Worm (Caenorhabditis elegans): ENCODE data around the gene Y67A10A.11.

Y67A10A.11 gene

DNA sequence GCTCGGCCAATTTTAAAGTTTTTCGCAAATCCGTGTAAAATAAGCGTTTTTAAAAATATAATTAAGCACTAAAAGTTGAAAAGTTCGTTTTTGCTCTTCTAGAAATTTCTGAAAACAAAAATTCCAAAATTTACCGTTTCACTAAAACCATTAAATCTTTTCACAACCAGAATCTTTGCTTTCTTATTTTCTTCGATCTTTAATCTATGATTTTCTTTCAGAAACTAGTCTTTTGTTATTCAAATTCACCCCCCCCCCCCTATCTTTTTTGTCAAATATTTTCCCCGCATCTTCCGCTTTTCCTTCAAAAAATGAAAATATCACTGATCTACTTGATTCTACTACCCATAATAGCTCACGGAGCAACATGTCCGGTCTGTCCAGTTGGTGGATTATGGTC, at the start of gene Y67A10A.11:
TSS of gene Y67A10A.11 (plus strand) at position 301 of the 400 bp plus-strand sequence.
- TF ChIP-seq cog-1 (tag; optimal IDR thresholded peaks at IDR 0.05) (no peak), klf-2 (GFP tag; conservative IDR thresholded peaks at IDR 0.05) (no peak), T22C8.4 (GFP tag; IDR thresholded peaks at IDR 0.05) (no peak), flt-1 (GFP tag; IDR thresholded peaks at IDR 0.05) (no peak), ref-1 (GFP tag; conservative IDR thresholded peaks at IDR 0.05) (no peak), ztf-23 (GFP tag; IDR thresholded peaks at IDR 0.05) (no peak), med-1 (GFP tag; optimal IDR thresholded peaks at IDR 0.05; ENCODE audit: insufficient read depth) (no peak), ztf-29 (GFP tag; IDR thresholded peaks at IDR 0.05) (no peak), tab-1 (GFP tag; IDR thresholded peaks at IDR 0.05) (no peak)

DNA sequence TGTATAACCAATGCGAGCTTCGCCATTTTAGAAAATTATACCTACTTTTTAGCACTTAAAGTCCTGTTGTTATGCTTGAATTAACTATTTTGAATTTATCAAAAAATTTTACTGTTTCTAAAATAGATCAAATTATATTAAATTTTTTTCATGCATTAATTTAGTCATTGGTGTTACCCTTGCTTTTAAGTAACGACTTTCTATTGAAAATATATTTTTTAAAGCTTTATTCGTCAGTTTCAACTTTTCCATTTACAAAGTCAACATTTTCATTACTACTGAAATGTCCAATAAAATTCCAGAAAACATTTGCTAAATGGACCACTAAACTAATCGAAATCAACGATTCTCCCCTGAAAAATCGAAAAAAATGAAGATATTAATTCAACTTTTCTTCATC, 48.2 kb upstream of the Y67A10A.11 start, which contains the start of gene Y64G10A.7:
TSS of gene Y64G10A.7 (plus strand) at position 301 of the 400 bp plus-strand sequence.
- TF ChIP-seq T22C8.4 (GFP tag; IDR thresholded peaks at IDR 0.05) (no peak), tab-1 (GFP tag; IDR thresholded peaks at IDR 0.05) (no peak), ztf-29 (GFP tag; IDR thresholded peaks at IDR 0.05) (no peak), klf-2 (GFP tag; conservative IDR thresholded peaks at IDR 0.05) (no peak)

DNA sequence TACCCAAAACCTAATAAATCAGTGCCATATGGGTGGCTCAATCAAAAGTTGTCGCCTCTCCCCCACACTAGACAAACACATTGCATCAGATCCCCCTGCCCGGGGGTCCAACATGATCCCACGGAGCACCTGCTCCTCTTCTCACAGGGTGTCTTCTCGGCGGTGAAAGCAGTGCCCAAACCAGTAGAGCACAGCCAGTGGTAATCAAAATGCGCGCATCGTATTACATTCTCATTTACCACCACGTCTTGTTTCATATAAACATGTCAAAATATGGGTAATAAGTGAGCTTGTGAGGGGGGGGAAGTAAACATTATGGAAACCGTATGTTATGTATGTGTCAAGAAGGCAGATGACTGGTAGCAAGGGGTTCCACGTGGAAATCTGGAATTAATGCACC, 44.5 kb upstream of the Y67A10A.11 start:
- TF ChIP-seq cog-1 (tag; optimal IDR thresholded peaks at IDR 0.05), result no peak

DNA sequence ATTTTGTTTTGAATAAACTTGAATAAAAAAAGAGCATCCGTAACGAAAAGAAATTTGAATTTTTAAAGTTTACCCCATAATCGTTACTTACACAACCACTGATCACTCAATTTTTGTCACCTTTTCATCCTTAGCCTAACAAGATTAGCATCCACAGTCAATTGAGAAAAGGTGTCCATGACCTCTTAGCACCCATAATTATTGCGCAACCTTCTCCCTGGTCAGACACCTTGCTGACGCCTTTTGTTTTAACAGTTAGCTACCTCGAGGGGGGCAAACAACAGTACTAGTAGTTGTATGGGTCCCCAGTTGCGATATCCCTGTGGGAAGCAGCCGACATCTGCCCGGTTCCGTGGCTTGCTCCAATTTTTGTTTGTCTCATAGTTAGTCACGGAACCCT, 42.7 kb upstream of the Y67A10A.11 start:
- TF ChIP-seq klf-2 (GFP tag; conservative IDR thresholded peaks at IDR 0.05) (no peak), cog-1 (tag; optimal IDR thresholded peaks at IDR 0.05) (no peak), ztf-29 (GFP tag; IDR thresholded peaks at IDR 0.05) (no peak), tab-1 (GFP tag; IDR thresholded peaks at IDR 0.05) (no peak), ztf-23 (GFP tag; IDR thresholded peaks at IDR 0.05) (no peak), ref-1 (GFP tag; conservative IDR thresholded peaks at IDR 0.05) (no peak), flt-1 (GFP tag; IDR thresholded peaks at IDR 0.05) (no peak), med-1 (GFP tag; optimal IDR thresholded peaks at IDR 0.05; ENCODE audit: insufficient read depth) (no peak), T22C8.4 (GFP tag; IDR thresholded peaks at IDR 0.05) (no peak)

DNA sequence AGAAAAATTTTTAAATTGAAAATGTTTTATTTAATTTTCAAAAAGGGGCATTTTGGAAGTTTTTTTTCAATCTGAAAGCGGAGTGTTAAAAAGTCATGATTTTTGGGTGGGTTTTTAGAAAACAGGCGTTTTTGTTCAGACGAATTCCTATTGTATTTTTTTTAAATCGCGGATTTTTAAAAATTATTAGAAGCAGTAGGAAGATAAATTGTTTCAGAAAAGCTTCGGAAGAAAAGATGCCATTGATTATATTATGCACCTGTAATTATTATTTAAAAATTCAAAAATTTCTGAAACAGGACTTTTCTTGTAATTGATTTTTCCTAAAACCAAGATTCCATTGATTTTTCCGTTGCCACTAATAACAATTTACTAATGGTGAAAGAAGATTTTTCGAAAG, 33.9 kb upstream of the Y67A10A.11 start:
- no peak for TF ChIP-seq tab-1 (GFP tag; IDR thresholded peaks at IDR 0.05)
- TF ChIP-seq klf-2 (GFP tag; conservative IDR thresholded peaks at IDR 0.05), result no peak
- no peak for TF ChIP-seq med-1 (GFP tag; optimal IDR thresholded peaks at IDR 0.05; ENCODE audit: insufficient read depth)
- no peak for TF ChIP-seq ztf-29 (GFP tag; IDR thresholded peaks at IDR 0.05)
- no peak for TF ChIP-seq flt-1 (GFP tag; IDR thresholded peaks at IDR 0.05)
- TF ChIP-seq T22C8.4 (GFP tag; IDR thresholded peaks at IDR 0.05), result no peak
- TF ChIP-seq ref-1 (GFP tag; conservative IDR thresholded peaks at IDR 0.05), result no peak
- no peak for TF ChIP-seq cog-1 (tag; optimal IDR thresholded peaks at IDR 0.05)
- no peak for TF ChIP-seq ztf-23 (GFP tag; IDR thresholded peaks at IDR 0.05)

DNA sequence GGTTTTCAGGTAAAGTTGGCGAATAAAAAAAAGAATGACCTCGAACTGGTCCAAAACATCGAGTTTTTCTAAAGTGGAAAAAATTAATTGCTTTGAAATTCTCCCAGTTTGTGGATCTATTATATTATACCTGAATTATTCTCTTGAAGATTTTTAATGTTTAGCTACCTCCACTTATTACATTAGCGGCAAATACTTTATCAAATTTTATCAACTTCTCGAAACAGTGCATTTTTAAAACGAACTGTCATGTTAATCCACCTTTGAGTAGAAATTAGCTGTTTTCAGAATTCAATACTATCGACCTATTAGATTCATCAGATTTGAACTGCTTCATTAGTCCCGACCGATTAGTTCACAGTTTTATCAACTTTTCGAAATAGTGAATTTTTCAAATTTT, 21.7 kb upstream of the Y67A10A.11 start:
- no peak for TF ChIP-seq cog-1 (tag; optimal IDR thresholded peaks at IDR 0.05)
- no peak for TF ChIP-seq klf-2 (GFP tag; conservative IDR thresholded peaks at IDR 0.05)
- TF ChIP-seq flt-1 (GFP tag; IDR thresholded peaks at IDR 0.05), result no peak
- TF ChIP-seq ref-1 (GFP tag; conservative IDR thresholded peaks at IDR 0.05), result no peak
- no peak for TF ChIP-seq ztf-29 (GFP tag; IDR thresholded peaks at IDR 0.05)
- no peak for TF ChIP-seq med-1 (GFP tag; optimal IDR thresholded peaks at IDR 0.05; ENCODE audit: insufficient read depth)
- TF ChIP-seq tab-1 (GFP tag; IDR thresholded peaks at IDR 0.05), result no peak
- TF ChIP-seq T22C8.4 (GFP tag; IDR thresholded peaks at IDR 0.05), result no peak
- TF ChIP-seq ztf-23 (GFP tag; IDR thresholded peaks at IDR 0.05), result no peak

DNA sequence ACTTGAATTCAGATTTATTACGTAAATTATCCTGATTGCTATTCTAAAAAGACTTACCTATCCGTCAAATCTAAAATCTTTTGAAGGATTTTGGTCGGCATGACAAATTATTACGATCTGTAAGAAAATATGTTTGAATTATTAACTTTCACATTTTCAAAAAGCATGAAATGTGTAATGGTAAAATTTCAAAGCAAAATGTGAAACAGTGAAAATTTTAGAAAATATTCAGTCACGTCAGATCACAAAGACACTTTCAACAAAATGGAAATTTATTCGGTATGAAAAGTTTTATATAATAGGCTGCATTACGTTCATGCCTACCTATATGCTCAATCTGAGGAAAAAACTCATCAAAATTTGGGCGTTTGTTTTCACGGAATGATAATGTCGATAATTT, 18.1 kb upstream of the Y67A10A.11 start, which contains the start of gene fbxa-126:
TSS of gene fbxa-126 (minus strand) at position 101 of the 400 bp plus-strand sequence.
- TF ChIP-seq cog-1 (tag; optimal IDR thresholded peaks at IDR 0.05) (no peak), flt-1 (GFP tag; IDR thresholded peaks at IDR 0.05) (no peak), ref-1 (GFP tag; conservative IDR thresholded peaks at IDR 0.05) (no peak), T22C8.4 (GFP tag; IDR thresholded peaks at IDR 0.05) (no peak), med-1 (GFP tag; optimal IDR thresholded peaks at IDR 0.05; ENCODE audit: insufficient read depth) (no peak), ztf-29 (GFP tag; IDR thresholded peaks at IDR 0.05) (no peak)

DNA sequence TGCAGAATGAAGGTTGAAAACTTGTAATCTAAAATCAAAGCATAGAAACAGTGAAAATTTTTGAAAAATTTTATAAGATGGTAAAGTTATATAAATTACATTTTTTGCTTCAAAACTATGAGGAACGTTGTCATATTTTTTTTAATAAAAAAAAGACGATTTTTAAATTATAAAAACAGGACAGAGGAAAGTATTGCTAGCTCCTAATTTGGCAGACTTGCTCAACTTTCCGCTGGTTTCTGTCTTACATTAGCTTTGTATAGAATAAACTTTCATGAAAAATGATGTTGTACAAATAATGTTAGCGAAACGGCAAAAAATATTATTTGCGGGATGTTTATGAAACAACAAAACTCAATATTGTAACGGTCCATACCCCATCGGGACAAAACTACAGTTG, 13.5 kb upstream of the Y67A10A.11 start, which contains the start of gene fbxa-83:
TSS of gene fbxa-83 (minus strand) at position 101 of the 400 bp plus-strand sequence.
- no peak for TF ChIP-seq flt-1 (GFP tag; IDR thresholded peaks at IDR 0.05)
- no peak for TF ChIP-seq ref-1 (GFP tag; conservative IDR thresholded peaks at IDR 0.05)
- TF ChIP-seq ztf-23 (GFP tag; IDR thresholded peaks at IDR 0.05), result no peak
- TF ChIP-seq cog-1 (tag; optimal IDR thresholded peaks at IDR 0.05), result no peak
- TF ChIP-seq med-1 (GFP tag; optimal IDR thresholded peaks at IDR 0.05; ENCODE audit: insufficient read depth), result no peak
- TF ChIP-seq T22C8.4 (GFP tag; IDR thresholded peaks at IDR 0.05), result no peak
- no peak for TF ChIP-seq tab-1 (GFP tag; IDR thresholded peaks at IDR 0.05)
- no peak for TF ChIP-seq ztf-29 (GFP tag; IDR thresholded peaks at IDR 0.05)
- TF ChIP-seq klf-2 (GFP tag; conservative IDR thresholded peaks at IDR 0.05), result no peak

DNA sequence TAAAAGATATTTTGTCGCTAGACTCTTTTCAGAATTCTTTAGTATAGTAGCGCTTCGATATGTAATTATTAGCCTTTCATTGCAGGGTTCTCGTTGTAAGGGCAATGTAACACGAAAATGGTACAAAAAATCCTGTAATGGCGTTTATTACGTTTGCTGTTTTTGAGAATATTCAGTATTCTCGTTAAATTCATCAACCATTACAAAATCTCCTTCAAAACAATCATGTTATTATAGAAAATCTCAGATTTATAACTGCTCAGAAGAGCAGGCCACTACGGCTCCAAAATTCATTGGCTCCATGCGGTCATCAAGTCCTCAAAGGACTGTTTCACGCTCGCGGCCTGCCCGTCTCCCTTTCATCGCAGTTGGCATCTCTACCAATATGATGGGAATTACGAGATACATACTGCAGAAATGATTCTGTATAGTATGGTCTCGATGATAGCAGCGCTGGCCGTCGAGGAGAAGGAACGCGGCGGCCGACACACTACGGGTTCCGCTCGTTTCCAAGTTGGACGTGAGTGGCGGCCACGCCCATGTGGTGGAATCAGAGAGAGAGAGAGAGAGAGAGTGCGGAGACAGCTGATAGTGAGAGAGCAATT, 13.0 kb upstream of the Y67A10A.11 start:
- TF ChIP-seq tab-1 (GFP tag; IDR thresholded peaks at IDR 0.05) (no peak), ztf-29 (GFP tag; IDR thresholded peaks at IDR 0.05) (no peak), flt-1 (GFP tag; IDR thresholded peaks at IDR 0.05) (peak; percentile 56; the same call in 1 of the 2 replicates), T22C8.4 (GFP tag; IDR thresholded peaks at IDR 0.05) (no peak), med-1 (GFP tag; optimal IDR thresholded peaks at IDR 0.05; ENCODE audit: insufficient read depth) (no peak), klf-2 (GFP tag; conservative IDR thresholded peaks at IDR 0.05) (no peak), cog-1 (tag; optimal IDR thresholded peaks at IDR 0.05) (no peak), ztf-23 (GFP tag; IDR thresholded peaks at IDR 0.05) (0 out of 2 replicates have a peak, but pooled peaks have one; percentile 21), ref-1 (GFP tag; conservative IDR thresholded peaks at IDR 0.05) (no peak)

DNA sequence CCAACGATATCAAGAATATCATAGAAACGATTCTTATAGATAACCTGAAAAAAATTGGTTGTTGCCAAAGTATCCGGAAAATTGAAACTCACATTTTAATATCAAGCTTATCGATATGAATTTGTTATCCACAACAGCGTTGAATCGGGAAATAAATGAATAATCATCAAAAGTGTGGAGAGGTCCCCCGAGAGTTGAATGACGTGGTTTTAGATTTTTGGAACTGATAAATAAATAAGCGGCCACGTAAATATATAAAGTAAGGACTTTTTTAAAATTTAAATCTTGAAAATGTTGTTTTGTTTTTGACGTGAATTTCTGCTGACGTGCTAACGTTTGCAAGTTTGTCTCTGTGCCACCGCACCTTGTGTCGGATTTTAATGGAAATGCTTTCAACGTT, 5.4 kb upstream of the Y67A10A.11 start, which contains the start of gene Y67A10A.3:
TSS of gene Y67A10A.3 (minus strand) at position 101 of the 400 bp plus-strand sequence.
- TF ChIP-seq ztf-29 (GFP tag; IDR thresholded peaks at IDR 0.05) (no peak), T22C8.4 (GFP tag; IDR thresholded peaks at IDR 0.05) (no peak), med-1 (GFP tag; optimal IDR thresholded peaks at IDR 0.05; ENCODE audit: insufficient read depth) (no peak), flt-1 (GFP tag; IDR thresholded peaks at IDR 0.05) (no peak), cog-1 (tag; optimal IDR thresholded peaks at IDR 0.05) (no peak), ztf-23 (GFP tag; IDR thresholded peaks at IDR 0.05) (no peak), ref-1 (GFP tag; conservative IDR thresholded peaks at IDR 0.05) (no peak)
